Worm (Caenorhabditis elegans) whole organism, L2 larva: ENCODE data around the gene T24D3.2.
A peak's percentile ranks its signal among the peaks of the same experiment; 100 is the strongest.

Experiments used
- C34F6.9 ChIP-seq: fragments of 150-350 bp; optimal IDR thresholded peaks from 2 replicates; lab custom pipeline; 2014; ENCODE audit warnings: missing biosample characterization, missing genetic modification characterization
- F13H6.1 ChIP-seq: sonication (generic microtip); optimal IDR thresholded peaks from 2 replicates; lab custom pipeline; 2016; ENCODE audit warnings: missing genetic modification characterization, missing compliant biosample characterization
- R02D3.7 ChIP-seq: fragments of 150-350 bp; optimal IDR thresholded peaks from 2 replicates; lab custom pipeline; 2014; ENCODE audit warnings: missing biosample characterization, missing genetic modification characterization
- Y55F3AM.14 ChIP-seq: fragments of 200-800 bp; sonication (Bioruptor generic); optimal IDR thresholded peaks from 2 replicates; lab custom pipeline; 2018; ENCODE audit warnings: mild to moderate bottlenecking, missing genetic modification characterization, missing compliant biosample characterization
- ZK546.5 ChIP-seq: sonication (generic microtip); optimal IDR thresholded peaks from 2 replicates; lab custom pipeline; 2017; ENCODE audit warnings: missing biosample characterization, missing genetic modification characterization
- alr-1 ChIP-seq: fragments of 150-350 bp; optimal IDR thresholded peaks from 2 replicates; lab custom pipeline; 2014; ENCODE audit warnings: missing biosample characterization, missing genetic modification characterization
- aly-2 ChIP-seq: fragments of 150-350 bp; optimal IDR thresholded peaks from 2 replicates; lab custom pipeline; 2014; ENCODE audit warnings: missing biosample characterization, missing genetic modification characterization
- crh-2 ChIP-seq: sonication (generic microtip); optimal IDR thresholded peaks from 2 replicates; lab custom pipeline; 2017; ENCODE audit warnings: missing biosample characterization, missing genetic modification characterization
- dmd-4 ChIP-seq: sonication (generic microtip); optimal IDR thresholded peaks from 2 replicates; lab custom pipeline; 2017; ENCODE audit warnings: missing biosample characterization, missing genetic modification characterization
- egl-27 ChIP-seq: sonication (generic microtip); optimal IDR thresholded peaks from 3 replicates; lab custom pipeline; 2017; ENCODE audit warnings: missing biosample characterization, missing genetic modification reagents, missing genetic modification characterization
- elt-1 ChIP-seq: fragments of 150-350 bp; optimal IDR thresholded peaks from 2 replicates; lab custom pipeline; 2014; ENCODE audit warnings: missing biosample characterization, missing genetic modification characterization
- elt-3 ChIP-seq: sonication (generic microtip); optimal IDR thresholded peaks from 2 replicates; lab custom pipeline; 2017; ENCODE audit warnings: missing biosample characterization, missing genetic modification characterization
- fos-1 ChIP-seq: fragments of 150-350 bp; optimal IDR thresholded peaks from 2 replicates; lab custom pipeline; 2014; ENCODE audit warnings: missing biosample characterization, missing genetic modification characterization
- gmeb-1 ChIP-seq: fragments of 150-350 bp; optimal IDR thresholded peaks from 2 replicates; lab custom pipeline; 2014; ENCODE audit warnings: missing biosample characterization, missing genetic modification characterization
- lin-13 ChIP-seq: fragments of 150-350 bp; optimal IDR thresholded peaks from 2 replicates; lab custom pipeline; 2014; ENCODE audit warnings: missing biosample characterization, missing genetic modification reagents, missing genetic modification characterization
- lin-39 ChIP-seq: fragments of 150-350 bp; optimal IDR thresholded peaks from 2 replicates; lab custom pipeline; 2014; ENCODE audit warnings: missing biosample characterization, missing genetic modification reagents, missing genetic modification characterization
- mab-5 ChIP-seq: fragments of 150-350 bp; optimal IDR thresholded peaks from 2 replicates; lab custom pipeline; 2014; ENCODE audit warnings: missing biosample characterization, missing genetic modification characterization
- mbf-1 ChIP-seq: sonication (generic microtip); optimal IDR thresholded peaks from 2 replicates; lab custom pipeline; 2017; ENCODE audit warnings: missing biosample characterization, missing genetic modification characterization
- mdl-1 ChIP-seq, 2 experiments: fragments of 150-350 bp in 1 of 2; sonication (generic microtip) in 1 of 2; optimal IDR thresholded peaks; 2 replicates each; lab custom pipeline; 2017; ENCODE audit warnings: missing biosample characterization in 2 of 2, missing genetic modification characterization in 2 of 2
- nhr-11 ChIP-seq: fragments of 150-350 bp; optimal IDR thresholded peaks from 2 replicates; lab custom pipeline; 2014; ENCODE audit warnings: missing biosample characterization, missing genetic modification characterization
- nhr-12 ChIP-seq: fragments of 150-350 bp; optimal IDR thresholded peaks from 2 replicates; lab custom pipeline; 2014; ENCODE audit warnings: missing biosample characterization, missing genetic modification characterization
- nhr-21 ChIP-seq: fragments of 150-350 bp; optimal IDR thresholded peaks from 2 replicates; lab custom pipeline; 2014; ENCODE audit warnings: missing biosample characterization, missing genetic modification characterization
- nhr-23 ChIP-seq: fragments of 150-350 bp; optimal IDR thresholded peaks from 2 replicates; lab custom pipeline; 2014; ENCODE audit warnings: missing biosample characterization, missing genetic modification reagents, missing genetic modification characterization
- nhr-237 ChIP-seq: fragments of 150-350 bp; optimal IDR thresholded peaks from 2 replicates; lab custom pipeline; 2014; ENCODE audit warnings: missing biosample characterization, missing genetic modification characterization
- nhr-25 ChIP-seq: fragments of 150-350 bp; sonication (generic microtip); optimal IDR thresholded peaks from 3 replicates; lab custom pipeline; 2014; ENCODE audit warnings: missing biosample characterization, missing genetic modification characterization
- nhr-77 ChIP-seq: fragments of 150-350 bp; optimal IDR thresholded peaks from 2 replicates; lab custom pipeline; 2014; ENCODE audit warnings: missing biosample characterization, missing genetic modification characterization
- sem-4 ChIP-seq: fragments of 150-350 bp; optimal IDR thresholded peaks from 2 replicates; lab custom pipeline; 2014; ENCODE audit warnings: missing biosample characterization, missing genetic modification reagents, missing genetic modification characterization
- sma-3 ChIP-seq: sonication (generic microtip); optimal IDR thresholded peaks from 2 replicates; lab custom pipeline; 2016; ENCODE audit warnings: missing genetic modification reagents, missing genetic modification characterization, missing compliant biosample characterization
- sma-9 ChIP-seq, 2 experiments: fragments of 150-350 bp in 1 of 2; sonication (generic microtip) in 1 of 2; optimal IDR thresholded peaks; 2 replicates each; lab custom pipeline; 2014 to 2016; ENCODE audit warnings: missing genetic modification characterization in 2 of 2, mild to moderate bottlenecking in 1 of 2, missing biosample characterization in 1 of 2, missing compliant biosample characterization in 1 of 2, missing genetic modification reagents in 1 of 2, moderate library complexity in 1 of 2
- snpc-4 ChIP-seq: fragments of 150-350 bp; optimal IDR thresholded peaks from 2 replicates; lab custom pipeline; 2014; ENCODE audit warnings: missing biosample characterization, missing genetic modification characterization
- unc-39 ChIP-seq: fragments of 150-350 bp; optimal IDR thresholded peaks from 2 replicates; lab custom pipeline; 2014; ENCODE audit warnings: missing biosample characterization, missing genetic modification characterization
- unc-55 ChIP-seq: fragments of 150-350 bp; sonication (generic microtip); optimal IDR thresholded peaks from 3 replicates; lab custom pipeline; 2014; ENCODE audit warnings: missing biosample characterization, missing genetic modification reagents, missing genetic modification characterization
- unc-62 ChIP-seq: fragments of 150-350 bp; optimal IDR thresholded peaks from 2 replicates; lab custom pipeline; 2014; ENCODE audit warnings: missing biosample characterization, missing genetic modification reagents, missing genetic modification characterization
- zag-1 ChIP-seq: fragments of 150-350 bp; optimal IDR thresholded peaks from 2 replicates; lab custom pipeline; 2014; ENCODE audit warnings: missing biosample characterization, missing genetic modification characterization
- ztf-1 ChIP-seq: fragments of 200-800 bp; sonication (Bioruptor generic); conservative IDR thresholded peaks from 2 replicates; pipeline ENCODE4 v1.3.6; 2022; ENCODE audit warnings: missing genetic modification characterization, missing compliant biosample characterization
- ztf-4 ChIP-seq: fragments of 150-350 bp; optimal IDR thresholded peaks from 2 replicates; lab custom pipeline; 2014; ENCODE audit warnings: missing biosample characterization, missing genetic modification characterization

Gene T24D3.2

DNA sequence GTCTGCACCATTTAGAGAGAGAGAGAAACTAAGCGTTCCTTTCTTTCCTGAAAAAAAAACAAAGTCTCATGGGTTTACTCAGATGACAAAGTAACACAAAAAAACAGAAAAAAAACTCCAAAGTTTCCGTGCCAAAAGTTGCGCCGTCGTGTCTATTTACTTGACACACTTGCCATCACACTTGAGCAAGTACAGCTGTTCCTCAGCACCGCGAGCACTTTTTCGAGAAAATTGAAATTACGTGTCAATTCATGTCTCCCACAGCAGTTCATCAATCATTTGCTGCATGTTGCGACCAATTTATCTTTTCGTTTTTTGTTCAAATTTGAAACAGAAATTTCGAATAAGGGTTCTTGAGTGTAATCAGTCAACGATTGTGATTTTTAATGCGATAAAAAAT, 11.0 kb downstream of the T24D3.2 start:
- TF ChIP-seq nhr-237 (tag; lab: Kevin White, UChicago) (no peak), unc-55 (GFP tag; lab: Kevin White, UChicago) (no peak), mdl-1 (tag; optimal IDR thresholded peaks at IDR 0.05; lab: Kevin White, UChicago) (no peak), sem-4 (tag; lab: Kevin White, UChicago) (no peak), ztf-4 (tag; lab: Kevin White, UChicago) (no peak), snpc-4 (tag; lab: Kevin White, UChicago) (no peak), aly-2 (tag; lab: Kevin White, UChicago) (no peak), ztf-1 (GFP tag; lab: Robert Waterston, UW) (no peak), R02D3.7 (tag; lab: Kevin White, UChicago) (no peak), nhr-12 (no peak)

DNA sequence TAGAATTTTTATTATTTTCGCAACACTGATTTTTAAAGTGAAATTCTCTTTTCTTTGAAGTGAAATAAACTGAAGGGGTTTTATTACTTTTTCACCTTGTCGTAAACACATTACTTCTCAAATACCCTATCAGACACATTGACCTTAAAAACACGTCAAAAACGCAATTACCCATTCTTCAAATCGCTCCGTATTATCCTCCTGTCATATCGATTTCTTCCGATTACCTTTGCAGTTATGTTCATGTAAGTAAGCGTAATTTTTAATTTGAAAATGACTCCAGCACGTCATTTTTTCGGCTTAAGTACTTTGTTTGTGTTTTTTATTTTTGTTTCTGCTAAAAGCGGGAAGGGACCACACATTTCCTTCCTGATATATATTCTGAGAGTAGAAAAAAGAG, 12.7 kb downstream of the T24D3.2 start:
- TF ChIP-seq unc-39 (tag; lab: Kevin White, UChicago), result no peak
- no peak for TF ChIP-seq unc-55 (GFP tag; lab: Kevin White, UChicago)
- TF ChIP-seq mdl-1 (tag; optimal IDR thresholded peaks at IDR 0.05; lab: Kevin White, UChicago), result no peak
- no peak for TF ChIP-seq lin-13
- no peak for TF ChIP-seq crh-2 (tag; lab: Kevin White, UChicago)
- TF ChIP-seq egl-27 (tag; lab: Kevin White, UChicago), result no peak
- TF ChIP-seq elt-1 (tag; lab: Kevin White, UChicago), result no peak
- TF ChIP-seq lin-39 (tag; lab: Kevin White, UChicago), result no peak
- no peak for TF ChIP-seq unc-62 (GFP tag; lab: Kevin White, UChicago)
- TF ChIP-seq mab-5 (tag; lab: Kevin White, UChicago), result no peak
- TF ChIP-seq elt-3 (tag; lab: Kevin White, UChicago), result no peak
- no peak for TF ChIP-seq gmeb-1 (tag; lab: Kevin White, UChicago)
- no peak for TF ChIP-seq zag-1 (tag; lab: Kevin White, UChicago)
- TF ChIP-seq ZK546.5 (tag; lab: Kevin White, UChicago), result no peak
- no peak for TF ChIP-seq ztf-4 (tag; lab: Kevin White, UChicago)
- no peak for TF ChIP-seq nhr-77 (tag; lab: Kevin White, UChicago)
- TF ChIP-seq aly-2 (tag; lab: Kevin White, UChicago), result no peak

DNA sequence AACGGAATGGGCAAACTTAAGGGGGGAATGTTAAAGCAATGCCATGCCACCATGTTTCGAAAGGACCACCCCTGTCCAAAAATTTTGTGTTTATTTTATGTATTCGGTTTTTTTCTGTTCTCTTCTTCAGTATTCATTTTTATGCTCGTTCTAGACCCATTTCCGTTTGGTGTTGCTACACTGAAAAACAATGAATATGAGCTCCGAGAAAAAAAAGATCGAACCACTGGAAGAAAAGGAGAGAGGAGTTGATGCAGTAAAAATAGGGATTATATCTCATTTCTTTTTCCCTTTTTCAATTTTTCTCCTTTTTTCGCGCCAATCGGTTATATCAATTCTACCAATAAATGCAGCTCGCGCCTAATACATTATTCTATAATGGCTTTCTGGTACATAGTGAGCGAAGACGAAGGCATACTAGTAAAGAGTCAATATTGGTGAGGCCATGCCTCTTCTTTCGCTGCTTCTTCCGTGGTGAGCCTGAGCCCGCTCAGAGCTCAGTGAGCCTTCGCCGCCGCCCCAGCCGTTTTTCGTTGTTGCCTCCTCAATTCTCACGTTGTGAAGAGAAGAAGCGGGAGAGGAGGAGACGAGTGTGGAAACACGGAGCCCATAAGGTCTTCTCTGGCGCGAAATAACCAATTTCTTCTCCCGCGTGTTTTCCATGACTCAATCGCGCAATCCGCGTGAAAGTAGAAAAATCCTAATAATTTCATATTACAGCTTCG, 14.6 kb downstream of the T24D3.2 start:
- TF ChIP-seq Y55F3AM.14 (GFP tag; lab: Kevin White, UChicago) (no peak), elt-3 (tag; lab: Kevin White, UChicago) (no peak), sem-4 (tag; lab: Kevin White, UChicago) (no peak), nhr-25 (tag; lab: Kevin White, UChicago) (no peak), unc-55 (GFP tag; lab: Kevin White, UChicago) (peak; percentile 1), F13H6.1 (tag; lab: Kevin White, UChicago) (peak; percentile 3)

DNA sequence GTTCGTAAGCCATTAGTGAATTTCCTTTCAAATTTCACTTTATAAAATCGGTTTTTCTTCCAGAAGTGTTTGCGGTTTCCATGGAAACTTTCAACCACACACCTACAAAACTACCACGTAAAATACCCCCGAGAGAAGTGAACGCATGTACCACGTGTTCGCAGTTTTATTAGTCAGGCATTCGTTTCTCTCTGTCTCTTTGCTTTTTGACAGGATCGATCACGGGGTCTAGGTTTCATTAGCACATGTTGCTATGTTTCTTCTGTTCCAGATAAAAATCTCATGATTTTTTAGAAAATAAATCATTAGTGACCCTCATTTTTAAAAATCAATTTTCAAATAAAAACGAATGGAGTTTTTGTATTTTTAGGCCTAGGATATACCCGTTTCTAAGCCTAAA, 18.9 kb downstream of the T24D3.2 start:
- TF ChIP-seq C34F6.9 (tag; lab: Kevin White, UChicago), result peak; percentile 21
- no peak for TF ChIP-seq nhr-21 (tag; lab: Kevin White, UChicago)
- no peak for TF ChIP-seq nhr-25 (tag; lab: Kevin White, UChicago)
- no peak for TF ChIP-seq dmd-4 (tag; lab: Kevin White, UChicago)
- no peak for TF ChIP-seq mbf-1 (tag; lab: Kevin White, UChicago)
- no peak for TF ChIP-seq ztf-1 (GFP tag; lab: Robert Waterston, UW)
- TF ChIP-seq ztf-4 (tag; lab: Kevin White, UChicago), result no peak
- no peak for TF ChIP-seq nhr-23

DNA sequence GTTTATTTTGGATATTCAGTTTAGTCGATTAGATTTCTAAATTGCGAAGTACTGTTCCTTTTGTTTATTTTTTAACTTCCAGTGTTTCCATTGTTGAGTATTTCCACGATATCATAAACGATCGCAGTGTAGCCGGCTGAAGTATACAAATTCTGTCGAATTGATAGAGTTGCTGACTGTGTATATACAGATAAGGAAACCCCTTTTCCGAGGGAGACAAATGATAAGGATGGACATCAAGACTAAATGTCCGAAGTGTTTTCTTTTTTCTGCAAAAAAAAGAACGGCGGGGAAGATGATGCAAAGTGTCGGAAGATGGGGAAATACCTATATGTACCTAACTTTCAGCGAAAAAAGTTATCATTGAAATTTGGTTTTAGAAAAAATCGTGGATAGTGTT, 21.0 kb downstream of the T24D3.2 start:
- no peak for TF ChIP-seq mbf-1 (tag; lab: Kevin White, UChicago)
- TF ChIP-seq nhr-12, result no peak
- TF ChIP-seq lin-39 (tag; lab: Kevin White, UChicago), result no peak
- no peak for TF ChIP-seq nhr-21 (tag; lab: Kevin White, UChicago)
- no peak for TF ChIP-seq sma-3 (GFP tag; lab: Kevin White, UChicago)
- TF ChIP-seq fos-1 (tag; lab: Kevin White, UChicago), result peak; percentile 44
- no peak for TF ChIP-seq nhr-11 (tag; lab: Kevin White, UChicago)
- TF ChIP-seq zag-1 (tag; lab: Kevin White, UChicago), result no peak
- no peak for TF ChIP-seq nhr-237 (tag; lab: Kevin White, UChicago)
- no peak for TF ChIP-seq aly-2 (tag; lab: Kevin White, UChicago)
- TF ChIP-seq unc-39 (tag; lab: Kevin White, UChicago), result no peak
- TF ChIP-seq sma-9 (GFP tag; optimal IDR thresholded peaks at IDR 0.05; lab: Kevin White, UChicago), result peak; percentile 43
- no peak for TF ChIP-seq sma-9 (tag; optimal IDR thresholded peaks at IDR 0.05; lab: Kevin White, UChicago)
- no peak for TF ChIP-seq alr-1 (tag; lab: Kevin White, UChicago)
- no peak for TF ChIP-seq C34F6.9 (tag; lab: Kevin White, UChicago)
